Fruit fly (Drosophila melanogaster) Kc167 (cell line): ENCODE data around the gene tho2.
A peak's percentile ranks its signal among the peaks of the same experiment; 100 is the strongest.

Experiments used
- Myc ChIP-seq: fragments of >200 bp; optimal IDR thresholded peaks from 2 replicates; lab custom pipeline; 2017; ENCODE audit warnings: missing external identifiers
- Sin3A ChIP-seq: fragments of >200 bp; optimal IDR thresholded peaks from 2 replicates; lab custom pipeline; 2018; ENCODE audit warnings: missing external identifiers
- h ChIP-seq: fragments of >200 bp; optimal IDR thresholded peaks from 3 replicates; lab custom pipeline; 2018; ENCODE audit warnings: missing external identifiers
- insv ChIP-seq: fragments of >200 bp; optimal IDR thresholded peaks from 3 replicates; lab custom pipeline; 2018; ENCODE audit warnings: missing external identifiers
- psq ChIP-seq: fragments of >200 bp; optimal IDR thresholded peaks from 2 replicates; lab custom pipeline; 2017; ENCODE audit warnings: missing external identifiers
- ttk ChIP-seq: sonication (Bioruptor generic); optimal IDR thresholded peaks from 2 replicates; lab custom pipeline; 2017; ENCODE audit warnings: missing external identifiers

- no peak for TF ChIP-seq Sin3A (lab: Kevin White, UChicago)
- TF ChIP-seq psq (lab: Kevin White, UChicago) = no peak
- peak; percentile 32 for TF ChIP-seq h
- no peak for TF ChIP-seq ttk (lab: Kevin White, UChicago)
- TF ChIP-seq insv (lab: Kevin White, UChicago) = peak; percentile 22
- TF ChIP-seq Myc (lab: Kevin White, UChicago) = no peak
These were observed 49.4 kb upstream of the tho2 start for dm6 chr2L:2194305-2194828.
